Fruit fly (Drosophila melanogaster): ENCODE data around the gene Spg7.
A peak's percentile ranks its signal among the peaks of the same experiment; 100 is the strongest.

Gene Spg7

dm6 chrX:2647472-2647883 is 50.5 kb downstream of the Spg7 start (continued):
- TF ChIP-seq ERR (GFP tag; optimal IDR thresholded peaks at IDR 0.05), result no peak
- peak; percentile 61 for TF ChIP-seq CG10543 (GFP tag; optimal IDR thresholded peaks at IDR 0.05)
- TF ChIP-seq zf30C (GFP tag; optimal IDR thresholded peaks at IDR 0.05), result peak; percentile 76
- TF ChIP-seq wdn (GFP tag; IDR thresholded peaks at IDR 0.05), result no peak
- peak; percentile 48 for TF ChIP-seq Chrac-16 (GFP tag; optimal IDR thresholded peaks at IDR 0.05)
- TF ChIP-seq ap (GFP tag; IDR thresholded peaks at IDR 0.05), result no peak
- peak; percentile 56 for TF ChIP-seq Meics (GFP tag; optimal IDR thresholded peaks at IDR 0.05)
- TF ChIP-seq Mrtf (GFP tag; IDR thresholded peaks at IDR 0.05), result peak; percentile 54; the same call in 1 of the 3 replicates
- TF ChIP-seq Kr (GFP tag; optimal IDR thresholded peaks at IDR 0.05), result no peak
- TF ChIP-seq jumu (GFP tag; optimal IDR thresholded peaks at IDR 0.05), result peak; percentile 49
- no peak for TF ChIP-seq CG1792 (GFP tag; optimal IDR thresholded peaks at IDR 0.05)
- TF ChIP-seq CkIIα-i1 (GFP tag; IDR thresholded peaks at IDR 0.05), result no peak
- TF ChIP-seq crp (GFP tag; optimal IDR thresholded peaks at IDR 0.05), result no peak
- TF ChIP-seq sug (tag; optimal IDR thresholded peaks at IDR 0.05), result peak; percentile 37
- TF ChIP-seq gce (GFP tag; IDR thresholded peaks at IDR 0.05), result no peak
- TF ChIP-seq CG42726 (GFP tag; IDR thresholded peaks at IDR 0.05; ENCODE audit: partially characterized antibody), result no peak
- TF ChIP-seq CHES-1-like (GFP tag; optimal IDR thresholded peaks at IDR 0.05), result peak; percentile 35
- no peak for TF ChIP-seq CG9437 (GFP tag; optimal IDR thresholded peaks at IDR 0.05)
- peak; percentile 60 for TF ChIP-seq cwo (GFP tag; optimal IDR thresholded peaks at IDR 0.05)
- no peak for TF ChIP-seq prd (optimal IDR thresholded peaks at IDR 0.05)
- TF ChIP-seq prd (GFP tag; IDR thresholded peaks at IDR 0.05), result peak; percentile 64
- 0 out of 2 replicates have a peak, but pooled peaks have one; percentile 17 for TF ChIP-seq dimm (GFP tag; IDR thresholded peaks at IDR 0.05)
- no peak for TF ChIP-seq sima (GFP tag; optimal IDR thresholded peaks at IDR 0.05)
- no peak for TF ChIP-seq Taf1 (GFP tag; IDR thresholded peaks at IDR 0.05)
- TF ChIP-seq eyg (GFP tag; optimal IDR thresholded peaks at IDR 0.05), result peak; percentile 38
- TF ChIP-seq Dll (GFP tag; IDR thresholded peaks at IDR 0.05; ENCODE audit: partially characterized antibody), result no peak
- TF ChIP-seq CG1602 (GFP tag; optimal IDR thresholded peaks at IDR 0.05), result peak; percentile 43
- TF ChIP-seq Adf1 (GFP tag; IDR thresholded peaks at IDR 0.05), result no peak; the same call in 1 of the 2 replicates
- TF ChIP-seq HHEX (GFP tag; optimal IDR thresholded peaks at IDR 0.05), result peak; percentile 68
- peak; percentile 43 for TF ChIP-seq Six4 (GFP tag; optimal IDR thresholded peaks at IDR 0.05)
- TF ChIP-seq lilli (GFP tag; optimal IDR thresholded peaks at IDR 0.05), result peak; percentile 60
- no peak for TF ChIP-seq CG14965 (GFP tag; optimal IDR thresholded peaks at IDR 0.05; ENCODE audit: borderline replicate concordance)
- no peak for TF ChIP-seq Gug (GFP tag; IDR thresholded peaks at IDR 0.05)
- TF ChIP-seq lov (optimal IDR thresholded peaks at IDR 0.05), result no peak
- no peak for TF ChIP-seq lov (GFP tag; IDR thresholded peaks at IDR 0.05)
- TF ChIP-seq CG10366 (GFP tag; IDR thresholded peaks at IDR 0.05), result peak; percentile 44
- peak; percentile 4; the same call in 1 of the 3 replicates for TF ChIP-seq sr (GFP tag; IDR thresholded peaks at IDR 0.05)
- peak; percentile 48; the same call in 2 of the 3 replicates for TF ChIP-seq CG17361 (GFP tag; IDR thresholded peaks at IDR 0.05)
- TF ChIP-seq Poxn (GFP tag; IDR thresholded peaks at IDR 0.05), result no peak
- TF ChIP-seq H15 (GFP tag; IDR thresholded peaks at IDR 0.05), result peak; percentile 60; the same call in 2 of the 3 replicates
- peak; percentile 30 for TF ChIP-seq kah (GFP tag; optimal IDR thresholded peaks at IDR 0.05)
- no peak for TF ChIP-seq Ravus (GFP tag; IDR thresholded peaks at IDR 0.05)
- TF ChIP-seq Jarid2 (GFP tag; optimal IDR thresholded peaks at IDR 0.05), result no peak
- no peak for TF ChIP-seq mld (GFP tag; IDR thresholded peaks at IDR 0.05; ENCODE audit: partially characterized antibody)
- peak; percentile 58 for TF ChIP-seq Dek (tag; optimal IDR thresholded peaks at IDR 0.05)
- TF ChIP-seq mirr (GFP tag; optimal IDR thresholded peaks at IDR 0.05), result peak; percentile 8
- TF ChIP-seq CG1603 (tag; optimal IDR thresholded peaks at IDR 0.05), result peak; percentile 84
- TF ChIP-seq Lpt (GFP tag; optimal IDR thresholded peaks at IDR 0.05), result no peak
- TF ChIP-seq luna (GFP tag; optimal IDR thresholded peaks at IDR 0.05), result no peak
- TF ChIP-seq CG10565 (GFP tag; optimal IDR thresholded peaks at IDR 0.05), result no peak
- TF ChIP-seq CG33213 (GFP tag; optimal IDR thresholded peaks at IDR 0.05), result peak; percentile 11
- TF ChIP-seq lab (GFP tag; optimal IDR thresholded peaks at IDR 0.05), result peak; percentile 75

Measured in whole organism, embryonic.